Fruit fly (Drosophila melanogaster): ENCODE results near the gene eIF5B.

eIF5B gene

dm6 chr3L:3396056-3396455 is 64.7 kb downstream of the eIF5B start (continued):
- TF ChIP-seq az2 (GFP tag; optimal IDR thresholded peaks at IDR 0.05) (peak; percentile 93), CG12219 (GFP tag; optimal IDR thresholded peaks at IDR 0.05) (peak; percentile 75), Ssrp (tag; optimal IDR thresholded peaks at IDR 0.05) (peak; percentile 94), Awh (GFP tag; IDR thresholded peaks at IDR 0.05) (peak; percentile 86), h (optimal IDR thresholded peaks at IDR 0.05) (no peak), CG2120 (GFP tag; optimal IDR thresholded peaks at IDR 0.05) (no peak), Fer3 (tag; optimal IDR thresholded peaks at IDR 0.05) (peak; percentile 57), CG3995 (GFP tag; optimal IDR thresholded peaks at IDR 0.05) (no peak), tup (GFP tag; optimal IDR thresholded peaks at IDR 0.05) (peak; percentile 64), CG5953 (GFP tag; IDR thresholded peaks at IDR 0.05) (peak; percentile 48; the same call in 1 of the 2 replicates), ATbp (GFP tag; optimal IDR thresholded peaks at IDR 0.05) (peak; percentile 91), Opbp (GFP tag; IDR thresholded peaks at IDR 0.05; ENCODE audit: partially characterized antibody) (no peak), crp (GFP tag; optimal IDR thresholded peaks at IDR 0.05) (peak in 1 of 2 experiments; percentile 38), CG13624 (GFP tag; optimal IDR thresholded peaks at IDR 0.05) (peak; percentile 45), Dfd (GFP tag; optimal IDR thresholded peaks at IDR 0.05) (no peak), CG8290 (GFP tag; optimal IDR thresholded peaks at IDR 0.05) (peak; percentile 91), CG8290 (tag; optimal IDR thresholded peaks at IDR 0.05) (peak in 1 of 2 experiments; percentile 83), lilli (GFP tag; optimal IDR thresholded peaks at IDR 0.05) (peak; percentile 59), croc (GFP tag; conservative IDR thresholded peaks at IDR 0.05) (peak; percentile 92), CG9437 (GFP tag; optimal IDR thresholded peaks at IDR 0.05) (peak; percentile 75), CG15601 (tag; optimal IDR thresholded peaks at IDR 0.05) (peak; percentile 97), Spps (tag; optimal IDR thresholded peaks at IDR 0.05) (peak; percentile 96), Ravus (GFP tag; IDR thresholded peaks at IDR 0.05) (no peak), Doc3 (GFP tag; IDR thresholded peaks at IDR 0.05; ENCODE audit: partially characterized antibody) (no peak), bowl (GFP tag; IDR thresholded peaks at IDR 0.05) (no peak), CG8281 (tag; optimal IDR thresholded peaks at IDR 0.05) (peak; percentile 60), HLH4C (GFP tag; IDR thresholded peaks at IDR 0.05; ENCODE audit: partially characterized antibody) (no peak), chm (GFP tag; IDR thresholded peaks at IDR 0.05) (peak; percentile 86), CG10321 (GFP tag; IDR thresholded peaks at IDR 0.05) (no peak), lmd (GFP tag; IDR thresholded peaks at IDR 0.05) (peak; percentile 77), vvl (GFP tag; IDR thresholded peaks at IDR 0.05) (peak; percentile 94), Med (GFP tag) (peak; percentile 93), CG18262 (tag; optimal IDR thresholded peaks at IDR 0.05) (peak; percentile 97), D19A (tag; optimal IDR thresholded peaks at IDR 0.05) (peak; percentile 90), CG17568 (GFP tag; optimal IDR thresholded peaks at IDR 0.05) (peak; percentile 77), CG32532 (GFP tag; IDR thresholded peaks at IDR 0.05) (peak; percentile 23; the same call in 1 of the 2 replicates), CG10543 (GFP tag; optimal IDR thresholded peaks at IDR 0.05) (peak; percentile 36), Meics (GFP tag; optimal IDR thresholded peaks at IDR 0.05) (peak; percentile 31), seq (GFP tag; IDR thresholded peaks at IDR 0.05) (peak; percentile 39; the same call in 1 of the 2 replicates), eyg (GFP tag; optimal IDR thresholded peaks at IDR 0.05) (peak; percentile 28), nmo (GFP tag; optimal IDR thresholded peaks at IDR 0.05) (peak; percentile 96), pita (GFP tag; optimal IDR thresholded peaks at IDR 0.05) (no peak), B-H1 (GFP tag; IDR thresholded peaks at IDR 0.05) (peak; percentile 56), CG15269 (tag; optimal IDR thresholded peaks at IDR 0.05) (peak; percentile 68), CG11093 (GFP tag; IDR thresholded peaks at IDR 0.05) (peak; percentile 70), HHEX (GFP tag; optimal IDR thresholded peaks at IDR 0.05) (peak; percentile 78), CG1792 (GFP tag; optimal IDR thresholded peaks at IDR 0.05) (peak; percentile 53), CG32772 (GFP tag; IDR thresholded peaks at IDR 0.05) (peak; percentile 87), CG12104 (GFP tag; optimal IDR thresholded peaks at IDR 0.05) (peak; percentile 78), Atf-2 (GFP tag; optimal IDR thresholded peaks at IDR 0.05) (peak; percentile 75), sob (GFP tag; IDR thresholded peaks at IDR 0.05) (no peak; the same call in 1 of the 2 replicates), dati (GFP tag; IDR thresholded peaks at IDR 0.05) (no peak; the same call in 1 of the 2 replicates)
